Worm (Caenorhabditis elegans): Measurements from ENCODE around the gene col-89.

DNA sequence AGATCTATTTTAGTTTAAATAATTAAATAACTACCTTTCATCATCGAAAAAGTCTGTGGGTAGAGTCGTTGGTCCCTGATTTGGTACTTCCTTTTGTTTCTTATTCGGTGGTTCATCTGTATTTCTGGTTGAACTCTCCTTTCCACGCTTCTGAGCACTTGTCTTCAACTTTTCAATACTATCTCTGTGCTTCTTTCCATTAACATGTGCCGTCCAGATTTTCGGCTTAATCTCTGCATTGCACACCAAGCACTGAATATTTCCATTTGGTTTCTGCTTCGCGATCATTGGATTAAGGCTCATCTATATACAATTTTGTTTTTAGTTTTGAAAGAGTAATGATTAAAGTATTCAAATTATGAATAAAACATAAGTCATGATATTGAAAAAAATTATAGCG, 48.0 kb upstream of the col-89 start, which contains the start of gene sel-13:
- no peak for TF ChIP-seq B0336.3 (GFP tag; IDR thresholded peaks at IDR 0.05)
- no peak for TF ChIP-seq athp-1 (tag; optimal IDR thresholded peaks at IDR 0.05)
- no peak for TF ChIP-seq Y56A3A.18 (GFP tag; IDR thresholded peaks at IDR 0.05)
